Fruit fly (Drosophila melanogaster): ENCODE measurements around the gene CG43074.

Gene CG43074

DNA sequence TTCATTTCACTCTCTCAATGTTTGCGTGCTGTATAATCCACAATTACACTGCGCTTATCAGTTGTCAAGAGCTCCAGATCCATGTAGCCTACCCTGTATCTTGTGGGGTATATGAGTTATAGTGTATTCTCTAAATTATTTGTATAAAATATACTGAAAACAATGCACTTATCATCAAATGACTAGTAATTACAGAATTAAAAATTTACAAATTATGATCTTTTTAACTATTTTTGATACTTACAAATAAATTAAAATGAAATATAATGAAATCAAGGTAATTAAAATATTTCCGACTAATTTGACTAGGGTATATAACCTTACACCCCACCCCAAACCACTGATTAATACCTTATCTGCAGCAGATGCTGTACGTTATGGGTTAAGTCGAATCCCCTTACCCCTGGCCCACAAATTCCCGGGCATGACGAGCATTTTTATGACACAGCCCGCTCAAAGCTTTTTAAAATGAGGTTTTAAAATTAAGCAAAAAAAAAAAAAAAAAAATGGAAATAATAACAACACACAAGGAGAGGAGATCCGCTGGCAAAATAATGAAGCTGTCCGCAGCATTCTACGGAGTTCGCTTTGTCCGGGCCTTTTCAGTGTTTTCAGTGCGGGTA, 746 bp upstream of the CG43074 start (continued):
- TF ChIP-seq CG5245 (GFP tag; optimal IDR thresholded peaks at IDR 0.05) (no peak), tgo (GFP tag; IDR thresholded peaks at IDR 0.05) (peak; percentile 48; the same call in 2 of the 3 replicates), CG31441 (GFP tag; IDR thresholded peaks at IDR 0.05) (peak; percentile 56), br (optimal IDR thresholded peaks at IDR 0.05) (no peak), MTF-1 (GFP tag; optimal IDR thresholded peaks at IDR 0.05; ENCODE audit: borderline replicate concordance) (no peak), p53 (GFP tag; optimal IDR thresholded peaks at IDR 0.05) (no peak), jumu (GFP tag; optimal IDR thresholded peaks at IDR 0.05) (no peak), chinmo (GFP tag; IDR thresholded peaks at IDR 0.05; ENCODE audit: partially characterized antibody) (no peak), YL-1 (GFP tag; optimal IDR thresholded peaks at IDR 0.05) (no peak), Sry-β (GFP tag; optimal IDR thresholded peaks at IDR 0.05) (no peak), CG7372 (GFP tag; IDR thresholded peaks at IDR 0.05) (no peak), Dfd (GFP tag; optimal IDR thresholded peaks at IDR 0.05) (no peak), hbn (GFP tag; IDR thresholded peaks at IDR 0.05; ENCODE audit: partially characterized antibody) (no peak), oc (tag; optimal IDR thresholded peaks at IDR 0.05) (peak; percentile 11), sug (tag; optimal IDR thresholded peaks at IDR 0.05) (peak; percentile 31), Jarid2 (GFP tag; optimal IDR thresholded peaks at IDR 0.05) (no peak), E2f1 (GFP tag; IDR thresholded peaks at IDR 0.05) (no peak), gsb (GFP tag; IDR thresholded peaks at IDR 0.05) (no peak), CG8944 (GFP tag; optimal IDR thresholded peaks at IDR 0.05) (no peak), CG34422 (GFP tag; IDR thresholded peaks at IDR 0.05) (no peak), exex (tag; optimal IDR thresholded peaks at IDR 0.05) (no peak), gce (GFP tag; IDR thresholded peaks at IDR 0.05) (no peak), jigr1 (GFP tag; IDR thresholded peaks at IDR 0.05) (no peak), CG1233 (GFP tag; optimal IDR thresholded peaks at IDR 0.05) (no peak), HLH3B (GFP tag; IDR thresholded peaks at IDR 0.05) (no peak), CG2199 (GFP tag; IDR thresholded peaks at IDR 0.05) (no peak), TFAM (GFP tag; optimal IDR thresholded peaks at IDR 0.05) (no peak), CG15479 (GFP tag; optimal IDR thresholded peaks at IDR 0.05) (no peak), CG10462 (GFP tag; optimal IDR thresholded peaks at IDR 0.05) (no peak), CG4404 (GFP tag; IDR thresholded peaks at IDR 0.05) (no peak), gro (GFP tag; optimal IDR thresholded peaks at IDR 0.05) (no peak), CG10959 (GFP tag; IDR thresholded peaks at IDR 0.05) (no peak), ap (GFP tag; IDR thresholded peaks at IDR 0.05) (no peak; the same call in 1 of the 2 replicates), Ets97D (GFP tag; optimal IDR thresholded peaks at IDR 0.05) (no peak), CG3407 (GFP tag; optimal IDR thresholded peaks at IDR 0.05) (peak; percentile 9), psq (GFP tag; optimal IDR thresholded peaks at IDR 0.05) (no peak), chn (GFP tag; optimal IDR thresholded peaks at IDR 0.05) (no peak), zf30C (GFP tag; optimal IDR thresholded peaks at IDR 0.05) (no peak), Vsx1 (GFP tag; optimal IDR thresholded peaks at IDR 0.05) (no peak), pum (GFP tag; optimal IDR thresholded peaks at IDR 0.05) (no peak), Chrac-16 (GFP tag; optimal IDR thresholded peaks at IDR 0.05) (no peak), CG33213 (GFP tag; optimal IDR thresholded peaks at IDR 0.05) (no peak), zen2 (GFP tag; IDR thresholded peaks at IDR 0.05; ENCODE audit: partially characterized antibody) (no peak), usp (GFP tag; optimal IDR thresholded peaks at IDR 0.05) (no peak), sim (GFP tag; IDR thresholded peaks at IDR 0.05) (no peak), vfl (GFP tag; optimal IDR thresholded peaks at IDR 0.05) (no peak), Dad (GFP tag; optimal IDR thresholded peaks at IDR 0.05) (no peak), Sin3A (optimal IDR thresholded peaks at IDR 0.05) (no peak), slp2 (GFP tag; optimal IDR thresholded peaks at IDR 0.05) (no peak), Atf3 (GFP tag; optimal IDR thresholded peaks at IDR 0.05) (no peak), Dip3 (GFP tag; optimal IDR thresholded peaks at IDR 0.05) (no peak), CG16815 (GFP tag; optimal IDR thresholded peaks at IDR 0.05) (no peak), ewg (GFP tag; optimal IDR thresholded peaks at IDR 0.05) (no peak)
